Worm (Caenorhabditis elegans) whole organism, midembryonic: ENCODE data around the gene T19D2.13.

ENCODE experiments used
- T22C8.4 ChIP-seq: fragments of 200-800 bp; sonication (Bioruptor generic); IDR thresholded peaks from 2 replicates; pipeline ENCODE4 v1.3.6; 2022; ENCODE audit warnings: missing genetic modification characterization, missing compliant biosample characterization
- flt-1 ChIP-seq: fragments of 200-800 bp; sonication (Bioruptor generic); IDR thresholded peaks from 2 replicates; pipeline ENCODE4 v1.3.6; 2022; ENCODE audit warnings: missing genetic modification characterization, missing compliant biosample characterization
- klf-2 ChIP-seq: fragments of 200-800 bp; sonication (Bioruptor generic); conservative IDR thresholded peaks from 2 replicates; pipeline ENCODE4 v1.3.6; 2022; ENCODE audit warnings: missing genetic modification reagents, missing genetic modification characterization, missing compliant biosample characterization
- ref-1 ChIP-seq: fragments of 200-800 bp; sonication (Bioruptor generic); conservative IDR thresholded peaks from 2 replicates; pipeline ENCODE4 v1.3.6; 2022; ENCODE audit warnings: missing genetic modification reagents, missing genetic modification characterization, missing compliant biosample characterization

DNA sequence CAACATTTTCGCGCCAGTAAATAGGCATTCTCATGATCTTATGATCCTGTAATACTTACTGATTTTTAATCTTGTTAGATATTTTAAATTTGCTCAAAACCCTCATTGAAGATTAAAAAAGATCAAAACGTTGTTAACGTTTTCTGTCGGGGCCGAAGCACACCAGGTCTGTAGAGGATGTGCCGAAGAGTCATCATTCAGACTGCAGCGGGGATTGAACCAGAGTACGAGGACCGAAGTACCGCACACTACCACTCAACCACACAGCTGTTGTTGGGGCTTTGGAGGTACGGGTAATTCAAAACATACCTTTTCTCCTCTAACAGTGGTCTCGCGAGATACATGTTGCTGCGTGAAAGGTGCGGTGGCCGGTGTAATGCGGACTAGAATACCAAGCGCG is 27.9 kb downstream of the T19D2.13 start:
- TF ChIP-seq T22C8.4 (GFP tag; lab: Robert Waterston, UW) (peak; percentile 49; the same call in 1 of the 2 replicates), flt-1 (peak; percentile 82), klf-2 (GFP tag; lab: Robert Waterston, UW) (peak; percentile 70; the same call in 1 of the 2 replicates), ref-1 (0 out of 2 replicates have a peak, but pooled peaks have one; percentile 43)
